Worm (Caenorhabditis elegans) whole organism, L1 larva: ENCODE data around the gene lrch-1.

ENCODE experiments used
- ama-1 ChIP-seq: fragments of 150-350 bp; optimal IDR thresholded peaks from 2 replicates; lab custom pipeline; 2014
- egl-27 ChIP-seq, 2 experiments: fragments of 150-350 bp in 1 of 2; sonication (generic microtip); optimal IDR thresholded peaks; 3 replicates each; lab custom pipeline; 2017 to 2018; ENCODE audit warnings: missing biosample characterization in 2 of 2, missing genetic modification characterization in 2 of 2, missing genetic modification reagents in 2 of 2
- snpc-4 ChIP-seq: fragments of 150-350 bp; optimal IDR thresholded peaks from 2 replicates; lab custom pipeline; 2014; ENCODE audit warnings: missing biosample characterization, missing genetic modification characterization
- ztf-4 ChIP-seq: fragments of 150-350 bp; optimal IDR thresholded peaks from 2 replicates; lab custom pipeline; 2014; ENCODE audit warnings: missing biosample characterization, missing genetic modification characterization

ce11 chrX:6203315-6203714 lies 13.1 kb downstream of the lrch-1 start:
- TF ChIP-seq egl-27 (tag; optimal IDR thresholded peaks at IDR 0.05; lab: Kevin White, UChicago) (no peak), ama-1 (lab: Kevin White, UChicago) (no peak), snpc-4 (tag; lab: Kevin White, UChicago) (no peak), ztf-4 (tag; lab: Kevin White, UChicago) (no peak)
